Fruit fly (Drosophila melanogaster) S2 (cell line): Measurements from ENCODE around the gene scyl.

Source experiments
- CG8478 ChIP-seq: fragments of >200 bp; optimal IDR thresholded peaks from 2 replicates; lab custom pipeline; 2018
- CTCF ChIP-seq, 2 experiments: fragments of >200 bp; optimal IDR thresholded peaks; 2 replicates each; lab custom pipeline; 2018

DNA sequence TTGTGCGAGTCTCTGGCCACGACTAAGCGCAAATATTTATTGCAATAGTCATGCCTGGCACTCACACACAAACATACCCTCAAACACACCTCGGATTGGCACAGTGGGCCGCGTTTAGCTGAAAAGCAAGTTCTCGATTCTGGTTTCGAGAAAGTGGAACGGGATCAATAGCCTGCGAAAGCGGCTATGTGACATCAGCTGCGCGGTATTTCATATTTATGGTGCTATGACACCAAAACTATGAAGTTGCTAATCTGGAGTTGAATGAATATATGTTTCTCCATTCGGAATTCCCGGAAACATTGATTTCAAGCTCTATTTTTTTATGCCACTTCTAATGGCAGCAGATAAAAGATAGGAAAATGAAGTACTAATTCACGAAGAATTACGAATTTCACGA lies 34.2 kb upstream of the scyl start:
- no peak for TF ChIP-seq CTCF (optimal IDR thresholded peaks at IDR 0.05; lab: Kevin White, UChicago)
- TF ChIP-seq CG8478 (lab: Kevin White, UChicago): no peak
